Fruit fly (Drosophila melanogaster) ovary, adult (tissue): ENCODE results near the gene NimC4.

Experiments
- CG17801 ChIP-seq: fragments of 200-800 bp; optimal IDR thresholded peaks from 2 replicates; lab custom pipeline; 2019; ENCODE audit warnings: missing biosample characterization, mild to moderate bottlenecking, missing genetic modification characterization, moderate library complexity; ENCODE audit not compliant: partially characterized antibody

NimC4 gene

DNA sequence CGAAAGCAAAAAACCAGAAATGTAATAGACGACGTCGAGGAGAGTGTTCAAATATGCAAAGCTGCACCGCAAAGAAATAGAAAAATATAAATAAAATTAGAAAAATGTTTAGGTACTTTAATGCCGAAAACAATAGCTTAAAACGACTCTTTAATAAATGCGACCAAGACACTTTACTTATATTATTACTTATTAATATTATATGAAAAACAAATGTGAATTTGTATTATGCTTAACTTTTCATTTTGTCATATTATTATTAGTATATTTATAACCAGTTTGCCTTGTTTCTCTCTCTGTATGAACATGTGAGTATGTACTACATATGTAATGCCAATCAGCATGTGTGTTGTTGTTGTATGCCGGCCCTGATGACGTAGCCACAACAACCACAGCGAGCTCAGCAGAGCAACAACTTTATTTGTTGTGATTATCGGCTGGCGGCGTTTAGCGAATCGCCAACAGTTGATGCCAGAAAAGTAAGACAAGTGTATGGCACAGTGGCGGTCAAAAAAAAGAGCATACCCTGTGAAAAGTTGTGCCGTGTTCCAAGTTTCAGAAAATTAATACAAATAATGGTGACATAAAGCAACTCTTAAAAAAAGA lies 25.1 kb upstream of the NimC4 start:
- peak; percentile 87 for TF ChIP-seq CG17801

DNA sequence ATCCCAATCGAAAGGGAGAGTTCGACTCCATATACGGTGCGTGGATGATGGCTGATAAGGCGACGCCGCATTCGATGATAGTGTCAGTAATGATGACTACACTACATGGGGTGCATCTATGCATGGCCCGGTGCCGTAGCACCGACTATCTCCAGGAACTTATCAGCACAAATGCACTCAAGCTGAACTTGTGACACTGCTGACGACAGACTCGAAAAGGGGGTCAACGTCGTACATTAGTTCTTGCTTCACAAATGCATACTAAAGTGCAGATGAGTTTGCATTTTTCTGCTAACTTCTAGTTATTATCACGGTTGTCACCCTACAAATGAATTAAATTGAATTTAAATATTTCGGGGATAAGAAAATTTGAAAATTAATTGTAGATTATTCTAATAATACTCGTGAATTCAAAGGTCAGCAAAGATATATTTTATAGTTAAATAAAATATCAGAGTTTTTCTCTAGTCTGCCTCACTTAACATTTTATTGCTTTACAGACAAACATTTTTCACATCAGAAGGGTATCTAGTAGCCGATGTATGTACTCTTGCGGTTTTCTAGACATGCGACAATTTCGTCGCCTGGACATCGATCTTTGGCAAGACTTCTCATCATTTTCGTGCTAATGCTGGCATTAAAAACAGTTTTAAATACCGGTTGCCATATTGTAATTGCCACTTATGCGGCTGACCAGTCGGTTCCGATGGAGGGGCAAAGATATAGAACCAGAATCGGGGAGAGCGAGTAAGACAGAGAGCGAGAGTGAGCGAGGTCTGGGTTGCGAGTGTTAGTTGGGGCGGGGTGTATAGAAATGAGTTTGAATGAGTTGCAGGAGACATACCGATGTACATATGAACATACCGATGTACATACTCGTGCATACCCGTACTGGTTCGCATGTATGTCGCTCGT lies 24.0 kb upstream of the NimC4 start:
- no peak for TF ChIP-seq CG17801

DNA sequence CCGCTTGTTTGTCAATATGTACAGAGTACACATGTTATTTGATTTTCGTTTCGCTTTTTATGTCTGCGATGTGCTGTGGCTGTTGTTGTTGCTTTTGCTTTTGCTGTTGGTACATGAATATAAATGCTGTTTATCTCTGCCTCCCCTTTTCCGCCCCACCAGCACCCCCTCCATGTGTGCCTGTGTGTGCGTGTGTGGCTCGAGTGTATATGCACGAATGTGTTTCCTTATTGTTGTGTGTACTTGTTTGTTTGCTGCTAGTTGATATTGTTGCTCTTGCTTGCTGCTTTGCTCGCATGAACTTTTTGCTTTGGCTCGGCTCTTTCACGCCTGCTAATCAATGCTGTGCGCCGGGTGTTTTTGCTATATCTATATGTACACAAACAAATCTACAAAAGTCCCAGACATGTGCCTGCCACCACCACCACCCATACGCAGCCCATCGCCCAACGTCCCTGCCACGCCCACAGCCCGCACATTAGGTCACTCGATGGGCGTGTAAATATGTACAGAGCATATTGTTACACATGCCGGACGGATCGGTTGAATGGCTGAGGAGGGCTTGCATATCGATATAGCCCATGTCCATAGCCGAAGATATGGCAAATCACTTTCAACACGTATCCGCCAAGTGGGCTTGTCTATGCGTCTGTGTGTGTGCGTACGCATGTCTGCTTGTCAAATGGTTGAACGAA lies 23.2 kb upstream of the NimC4 start:
- TF ChIP-seq CG17801 = peak; percentile 13

DNA sequence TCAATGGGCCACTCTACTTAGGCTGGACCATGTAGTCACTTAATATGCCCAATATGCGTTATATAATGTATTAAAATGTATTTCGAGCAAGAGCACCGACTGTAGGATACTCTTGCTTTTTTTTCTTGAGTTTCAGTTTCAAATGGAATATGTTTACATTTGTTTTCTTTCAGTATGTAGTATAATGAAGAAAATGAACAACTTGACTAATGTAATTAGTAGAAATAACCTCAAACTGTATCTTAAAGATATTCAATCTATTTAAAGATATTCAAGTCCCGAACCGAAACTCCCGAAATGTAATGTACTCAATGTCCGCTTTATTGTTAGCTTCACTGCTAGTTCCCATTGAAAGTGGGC lies 22.7 kb upstream of the NimC4 start:
- no peak for TF ChIP-seq CG17801

DNA sequence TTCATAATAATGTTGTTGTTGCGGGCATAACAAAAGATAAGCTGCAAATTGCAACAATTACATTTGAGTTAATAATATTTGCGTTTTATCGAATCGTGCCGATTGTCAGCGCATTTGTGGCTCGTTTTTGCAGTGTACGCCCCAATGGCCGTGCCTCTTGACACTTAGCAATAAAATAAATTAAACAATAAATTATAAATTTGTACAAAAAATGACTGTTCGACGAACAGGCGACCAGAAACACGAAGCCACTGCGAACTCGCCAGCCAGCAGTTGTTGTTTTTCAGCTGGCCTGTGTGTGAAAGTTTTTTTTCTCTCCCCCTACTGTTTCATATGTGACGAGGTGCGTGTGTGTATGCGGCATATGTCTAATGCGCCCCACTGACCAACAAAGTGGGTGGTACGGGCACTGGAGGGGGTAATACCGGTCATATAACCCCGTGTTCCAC lies 21.9 kb upstream of the NimC4 start:
- TF ChIP-seq CG17801 = no peak

DNA sequence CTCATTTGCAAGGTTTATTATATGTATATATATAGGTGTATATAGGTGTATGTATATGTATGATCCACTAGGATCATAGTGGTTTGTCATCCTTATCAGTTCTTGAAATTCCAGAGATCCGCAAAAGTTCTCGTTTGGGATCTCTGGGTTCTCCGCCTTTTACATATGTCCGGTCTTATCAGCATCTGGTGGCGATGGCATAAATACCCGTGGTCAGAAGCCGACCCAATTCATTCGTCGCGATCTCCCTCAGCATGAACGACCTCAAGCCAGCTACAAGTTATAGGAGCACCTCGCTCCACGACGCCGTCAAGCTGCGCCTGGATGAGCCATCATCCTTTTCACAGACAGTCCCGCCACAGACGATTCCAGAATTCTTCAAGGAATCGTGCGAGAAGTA lies 20.6 kb upstream of the NimC4 start, which contains the start of gene hll:
Gene hll (plus strand): TSS at position 224 of the 400 bp plus-strand sequence.
- TF ChIP-seq CG17801 = no peak

DNA sequence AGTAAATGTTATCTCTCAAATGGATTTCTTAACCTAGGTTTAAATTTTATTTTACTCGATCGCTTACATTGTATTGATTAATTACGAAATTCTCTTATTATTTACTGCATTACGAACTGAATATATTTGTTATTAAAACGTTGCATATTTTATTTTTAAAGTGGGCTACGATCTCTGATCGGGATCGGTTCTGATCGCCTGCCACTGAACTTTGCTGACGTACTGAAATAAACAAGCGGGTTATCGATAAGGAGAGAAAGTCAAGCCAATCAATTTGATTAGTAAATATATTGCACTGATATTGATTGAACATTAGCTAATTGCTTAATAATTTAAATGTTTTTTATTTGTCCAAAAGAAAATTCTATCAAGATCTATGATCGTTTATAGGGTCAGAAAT lies 18.1 kb upstream of the NimC4 start:
- TF ChIP-seq CG17801 = no peak

DNA sequence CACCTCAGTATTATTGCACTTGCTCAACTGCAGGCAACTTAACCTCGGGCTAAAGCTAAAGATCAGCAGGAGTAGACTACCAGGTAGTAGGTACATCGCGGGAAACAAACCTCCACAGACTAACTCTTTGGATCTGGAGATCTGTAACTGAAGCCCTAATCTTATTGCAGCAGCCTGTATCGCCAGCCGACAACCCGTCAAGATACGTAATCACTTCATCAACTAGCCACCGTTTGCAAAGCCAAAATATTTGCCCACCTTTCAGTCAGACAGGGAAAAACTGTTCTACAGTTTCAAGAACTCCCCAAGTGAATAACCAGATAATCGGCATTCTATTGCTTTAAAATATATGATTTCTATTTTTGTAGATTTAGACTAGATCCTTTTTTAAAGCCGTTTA lies 15.9 kb upstream of the NimC4 start, which contains the start of gene CG18095:
Gene CG18095 (minus strand): TSS at position 101 of the 400 bp plus-strand sequence.
- no peak for TF ChIP-seq CG17801

DNA sequence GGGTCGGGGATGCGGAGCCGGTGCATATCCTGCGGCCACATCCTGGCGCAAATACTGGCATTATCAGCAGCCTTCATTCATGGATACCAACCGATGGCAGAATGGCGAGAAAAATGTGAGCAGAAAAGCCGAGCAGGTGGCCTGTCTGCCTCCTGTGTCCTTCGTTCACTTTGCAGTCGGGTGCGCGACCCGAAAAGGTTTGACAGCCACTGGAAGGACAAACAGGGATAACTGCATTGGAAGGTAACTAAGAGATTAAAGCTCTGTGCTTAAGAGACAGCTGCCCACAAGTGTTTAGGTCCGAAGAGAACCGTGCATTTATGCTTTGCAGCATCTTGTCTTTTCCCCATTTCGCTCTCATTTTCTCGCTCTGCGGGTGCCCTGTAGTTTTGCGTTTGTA lies 8.7 kb upstream of the NimC4 start:
- no peak for TF ChIP-seq CG17801

DNA sequence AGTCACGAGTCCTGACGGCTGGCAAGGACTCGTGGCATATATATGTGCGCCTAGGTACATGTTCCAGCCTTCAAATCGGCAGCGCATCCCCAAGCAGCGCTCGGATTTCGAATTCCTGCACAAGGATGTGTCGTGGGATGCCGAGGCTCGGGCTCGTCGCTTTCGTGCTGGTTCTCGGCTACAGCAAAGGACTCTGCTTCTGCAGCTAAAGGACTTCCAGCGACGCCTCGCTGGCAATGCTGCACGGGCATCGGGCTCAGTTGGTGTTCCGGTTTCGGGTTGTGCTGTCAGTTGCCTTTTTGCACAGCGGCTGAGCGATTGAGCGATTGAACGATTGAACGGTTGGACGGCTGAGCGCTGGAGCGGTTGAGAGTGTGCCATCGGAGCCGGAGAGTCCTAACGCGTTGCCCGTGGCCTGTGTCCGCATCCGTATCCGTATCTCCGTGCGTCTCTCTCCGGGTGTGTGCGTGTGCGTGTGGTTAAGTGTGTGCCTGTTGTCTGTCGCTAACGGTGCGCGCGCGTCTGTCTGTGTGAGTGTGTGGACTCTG lies 7.4 kb upstream of the NimC4 start, which contains the start of gene nAChRalpha5:
Gene nAChRalpha5 (plus strand): TSS at position 235 of the 548 bp plus-strand sequence.
- TF ChIP-seq CG17801 = no peak

DNA sequence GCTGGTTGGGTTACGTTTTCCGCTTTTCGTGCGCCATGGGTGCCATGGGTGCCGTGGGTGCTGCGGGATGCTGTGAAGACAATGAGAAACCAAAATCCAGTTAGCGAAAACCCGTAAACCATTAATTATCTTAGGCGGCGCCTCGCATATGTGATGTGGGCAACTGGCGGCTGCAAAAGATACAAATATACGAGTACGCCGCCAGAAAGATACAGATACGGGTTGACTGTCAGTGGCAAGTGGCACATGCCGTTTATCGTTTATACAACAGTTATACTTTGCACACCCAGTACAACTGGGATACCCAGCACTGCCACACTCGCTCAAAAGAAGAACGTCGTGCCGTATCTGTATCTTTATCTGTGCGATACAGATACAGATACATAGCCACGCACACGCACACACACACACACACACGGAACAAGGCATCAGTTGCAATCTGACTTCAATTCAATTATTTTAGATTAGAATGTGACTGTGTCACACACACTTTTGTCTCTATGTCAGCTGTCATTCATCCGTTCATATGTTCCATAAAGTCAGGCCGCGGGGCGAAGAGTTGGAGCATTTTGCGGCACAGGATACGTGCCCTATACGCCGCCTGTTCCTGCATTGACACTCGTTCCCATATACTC lies 1.7 kb upstream of the NimC4 start:
- TF ChIP-seq CG17801 = no peak

DNA sequence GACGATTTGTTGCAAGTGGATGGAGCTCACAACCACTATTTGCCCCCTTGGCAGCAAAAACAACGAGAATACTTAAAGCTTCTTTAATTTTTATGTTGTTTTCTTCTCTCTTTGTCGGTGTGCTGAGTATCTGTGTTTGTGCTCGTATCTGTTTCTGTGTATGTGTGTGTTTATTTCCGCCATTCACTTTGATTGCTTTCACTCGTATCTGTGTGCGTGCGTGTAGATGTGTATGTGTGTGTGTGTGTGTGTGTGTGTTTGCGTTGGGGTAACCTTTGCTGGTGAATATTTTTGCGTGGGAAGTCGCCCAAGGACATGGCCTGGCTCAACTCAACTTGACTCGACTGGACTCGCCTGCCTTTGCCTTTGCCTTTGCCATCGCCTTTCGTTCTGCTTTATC lies 2.6 kb downstream of the NimC4 start:
- no peak for TF ChIP-seq CG17801

DNA sequence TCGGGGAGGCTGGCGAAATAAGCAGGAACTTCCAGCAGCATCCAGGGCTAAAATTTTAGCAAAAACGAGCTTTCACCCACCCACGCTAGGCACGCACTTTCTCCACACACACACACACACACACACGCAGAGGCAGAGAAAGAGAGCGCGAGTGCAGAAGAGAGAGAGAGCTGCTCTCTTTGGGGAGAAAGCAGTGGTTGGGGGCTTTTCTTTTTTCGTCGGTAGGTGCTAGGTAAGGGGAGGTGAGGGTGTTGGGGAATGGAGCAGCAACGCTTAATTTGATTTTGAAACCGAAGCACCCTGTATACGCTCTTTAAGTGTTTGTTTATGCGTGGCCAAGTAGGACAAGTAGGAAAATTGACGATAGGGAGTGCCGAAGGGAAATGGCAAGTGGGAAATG lies 6.9 kb downstream of the NimC4 start:
- TF ChIP-seq CG17801 = no peak

DNA sequence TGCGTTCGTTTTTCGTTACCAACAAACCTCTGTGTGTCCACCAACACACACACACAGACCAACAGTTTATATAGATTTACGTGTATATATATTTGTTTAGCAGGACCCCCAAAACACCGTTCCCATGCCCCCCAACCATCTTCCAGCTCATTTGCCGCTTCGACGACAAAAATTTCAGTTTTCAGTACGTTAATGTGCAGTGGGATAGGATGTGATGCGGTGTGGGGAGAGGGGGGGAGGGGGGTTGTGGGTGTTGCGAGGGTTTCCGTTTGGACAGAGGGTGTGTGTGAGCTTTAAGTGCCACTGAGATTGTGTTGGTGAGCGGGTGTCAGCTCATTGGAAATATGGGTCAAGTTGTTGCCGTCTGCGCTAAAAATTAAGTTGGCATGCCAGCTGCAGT lies 7.5 kb downstream of the NimC4 start:
- no peak for TF ChIP-seq CG17801

DNA sequence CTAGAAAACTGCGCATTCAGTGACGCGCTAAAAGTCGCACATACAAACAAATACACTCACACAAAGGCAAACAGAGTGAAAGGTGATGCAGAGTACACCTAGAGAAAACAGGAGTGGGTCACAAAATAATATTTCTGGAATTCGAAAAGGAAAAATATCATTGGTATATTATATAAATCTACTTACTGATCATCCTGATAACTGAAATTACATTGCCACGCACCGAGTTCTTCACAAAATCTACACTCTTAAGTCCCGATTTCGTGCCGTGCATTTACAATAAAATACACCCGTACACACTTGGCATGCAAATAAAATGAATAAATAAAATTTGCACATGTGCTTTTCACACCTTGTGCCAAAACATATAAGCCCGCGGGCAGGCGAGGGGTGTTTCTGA lies 22.8 kb downstream of the NimC4 start:
- no peak for TF ChIP-seq CG17801

DNA sequence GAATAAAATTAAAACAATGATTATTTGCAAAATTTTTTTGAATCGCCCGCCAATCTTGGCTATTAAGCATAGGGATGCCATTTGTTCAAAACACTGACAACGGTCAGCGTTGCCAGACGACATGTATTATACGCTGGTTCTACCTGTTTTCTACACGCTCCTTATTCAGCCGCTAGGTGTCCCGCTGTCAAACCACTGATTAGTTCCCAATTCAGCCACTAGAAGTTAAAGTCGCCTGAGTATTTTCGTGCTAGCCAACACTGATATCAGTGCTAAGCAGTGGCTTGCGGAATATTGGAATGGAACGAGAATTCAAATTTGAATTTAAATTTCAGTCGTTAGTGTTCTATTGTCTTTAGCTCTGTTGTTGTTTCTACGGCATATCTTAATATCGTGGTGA lies 47.2 kb downstream of the NimC4 start:
- no peak for TF ChIP-seq CG17801
